Fruit fly (Drosophila melanogaster) whole organism, embryonic: ENCODE measurements around the gene blot.

Experiments
- ATbp ChIP-seq: fragments of 200-800 bp; sonication (Bioruptor generic); optimal IDR thresholded peaks from 2 replicates; lab custom pipeline; 2017; ENCODE audit warnings: missing biosample characterization, mild to moderate bottlenecking, missing genetic modification characterization, missing genetic modification reagents
- Atf-2 ChIP-seq: fragments of 200-800 bp; sonication (Bioruptor generic); optimal IDR thresholded peaks from 2 replicates; lab custom pipeline; 2016; ENCODE audit warnings: missing biosample characterization, missing genetic modification characterization
- CG11723 ChIP-seq: fragments of 200-800 bp; sonication (Bioruptor generic); optimal IDR thresholded peaks from 2 replicates; lab custom pipeline; 2017; ENCODE audit warnings: missing biosample characterization, mild to moderate bottlenecking, missing genetic modification characterization
- CG12219 ChIP-seq: fragments of 200-800 bp; sonication (Bioruptor generic); optimal IDR thresholded peaks from 3 replicates; lab custom pipeline; 2018; ENCODE audit warnings: missing biosample characterization, mild to moderate bottlenecking, missing genetic modification characterization
- CG12391 ChIP-seq: fragments of 200-800 bp; sonication (Bioruptor generic); optimal IDR thresholded peaks from 3 replicates; lab custom pipeline; 2018; ENCODE audit warnings: missing biosample characterization, mild to moderate bottlenecking, missing genetic modification characterization, moderate library complexity
- CG13296 ChIP-seq: fragments of 200-800 bp; sonication (Bioruptor generic); optimal IDR thresholded peaks from 3 replicates; lab custom pipeline; 2018; ENCODE audit warnings: missing biosample characterization, mild to moderate bottlenecking, missing genetic modification characterization
- CG1792 ChIP-seq: fragments of 200-800 bp; sonication (Bioruptor generic); optimal IDR thresholded peaks from 2 replicates; lab custom pipeline; 2016; ENCODE audit warnings: missing biosample characterization, missing genetic modification characterization
- CG18619 ChIP-seq: fragments of 200-800 bp; sonication (Bioruptor generic); optimal IDR thresholded peaks from 3 replicates; lab custom pipeline; 2017; ENCODE audit warnings: missing biosample characterization, mild to moderate bottlenecking, missing genetic modification characterization
- CG2678 ChIP-seq: fragments of 200-800 bp; sonication (Bioruptor generic); optimal IDR thresholded peaks from 3 replicates; lab custom pipeline; 2019; ENCODE audit warnings: missing biosample characterization, mild to moderate bottlenecking, missing genetic modification characterization, moderate library complexity
- CG31441 ChIP-seq: fragments of 200-800 bp; sonication (Bioruptor generic); IDR thresholded peaks from 2 replicates; pipeline ENCODE4 v1.3.6; 2022; ENCODE audit warnings: missing biosample characterization, missing genetic modification characterization
- CG3281 ChIP-seq: fragments of 200-800 bp; sonication (Bioruptor generic); optimal IDR thresholded peaks from 3 replicates; lab custom pipeline; 2017; ENCODE audit warnings: missing biosample characterization, mild to moderate bottlenecking, missing genetic modification characterization
- CG3838 ChIP-seq: fragments of 200-800 bp; sonication (Bioruptor generic); optimal IDR thresholded peaks from 3 replicates; lab custom pipeline; 2016; ENCODE audit warnings: missing biosample characterization, missing genetic modification characterization
- CG4617 ChIP-seq: fragments of 200-800 bp; sonication (Bioruptor generic); optimal IDR thresholded peaks from 3 replicates; lab custom pipeline; 2016; ENCODE audit warnings: missing biosample characterization, missing genetic modification characterization, borderline replicate concordance
- CG4820 ChIP-seq: fragments of 200-800 bp; sonication (Bioruptor generic); optimal IDR thresholded peaks from 3 replicates; lab custom pipeline; 2016; ENCODE audit warnings: missing biosample characterization, missing genetic modification characterization
- CG6813 ChIP-seq: fragments of 200-800 bp; sonication (Bioruptor generic); optimal IDR thresholded peaks from 2 replicates; lab custom pipeline; 2017; ENCODE audit warnings: missing biosample characterization, missing genetic modification characterization, mild to moderate bottlenecking, moderate library complexity, missing genetic modification reagents
- CG8924 ChIP-seq: fragments of 200-800 bp; optimal IDR thresholded peaks from 3 replicates; lab custom pipeline; 2019; ENCODE audit warnings: missing biosample characterization, mild to moderate bottlenecking, missing genetic modification characterization, moderate library complexity
- Dbx ChIP-seq: fragments of 200-800 bp; sonication (Bioruptor generic); IDR thresholded peaks from 3 replicates; pipeline ENCODE4 v1.3.6; 2022; ENCODE audit warnings: missing biosample characterization, missing genetic modification characterization
- Deaf1 ChIP-seq: fragments of 200-800 bp; optimal IDR thresholded peaks from 3 replicates; lab custom pipeline; 2019; ENCODE audit warnings: missing biosample characterization, mild to moderate bottlenecking, missing genetic modification characterization, moderate library complexity
- E2f2 ChIP-seq: fragments of 200-800 bp; sonication (Bioruptor generic); IDR thresholded peaks from 2 replicates; pipeline ENCODE4 v1.3.6; 2022; ENCODE audit warnings: missing biosample characterization, missing genetic modification characterization
- Gug ChIP-seq: fragments of 200-800 bp; sonication (Bioruptor generic); IDR thresholded peaks from 4 replicates; pipeline ENCODE4 v1.3.6; 2022; ENCODE audit warnings: missing biosample characterization, missing genetic modification characterization
- HLHmδ ChIP-seq: fragments of 200-800 bp; sonication (Bioruptor generic); optimal IDR thresholded peaks from 2 replicates; lab custom pipeline; 2018; ENCODE audit warnings: missing biosample characterization, mild to moderate bottlenecking, missing genetic modification characterization, moderate library complexity
- HmgZ ChIP-seq: fragments of 200-800 bp; sonication (Bioruptor generic); optimal IDR thresholded peaks from 2 replicates; lab custom pipeline; 2018; ENCODE audit warnings: missing biosample characterization, mild to moderate bottlenecking, missing genetic modification characterization
- Lhr ChIP-seq: fragments of 200-800 bp; sonication (Bioruptor generic); optimal IDR thresholded peaks from 3 replicates; lab custom pipeline; 2017; ENCODE audit warnings: mild to moderate bottlenecking, missing biosample characterization, missing genetic modification reagents, missing genetic modification characterization
- MBD-R2 ChIP-seq: fragments of 200-800 bp; sonication (Bioruptor generic); IDR thresholded peaks from 2 replicates; pipeline ENCODE4 v1.3.6; 2022; ENCODE audit warnings: missing biosample characterization, missing genetic modification characterization
- MESR4 ChIP-seq: fragments of 200-800 bp; sonication (Bioruptor generic); optimal IDR thresholded peaks from 2 replicates; lab custom pipeline; 2018; ENCODE audit warnings: missing biosample characterization, mild to moderate bottlenecking, missing genetic modification characterization, moderate library complexity
- MTF-1 ChIP-seq: fragments of 200-800 bp; sonication (Bioruptor generic); optimal IDR thresholded peaks from 2 replicates; lab custom pipeline; 2018; ENCODE audit warnings: missing biosample characterization, mild to moderate bottlenecking, missing genetic modification characterization, borderline replicate concordance
- Mad ChIP-seq: fragments of 200-800 bp; sonication (Bioruptor generic); optimal IDR thresholded peaks from 2 replicates; lab custom pipeline; 2016; ENCODE audit warnings: missing biosample characterization, missing genetic modification characterization
- Med ChIP-seq: fragments of 200-800 bp; sonication (Bioruptor generic); peaks from one replicate; lab custom pipeline; 2016; ENCODE audit warnings: missing biosample characterization, missing genetic modification characterization, mild to moderate bottlenecking, inconsistent platforms, moderate library complexity
- NC2β ChIP-seq: fragments of 200-800 bp; sonication (Bioruptor generic); optimal IDR thresholded peaks from 2 replicates; lab custom pipeline; 2016; ENCODE audit warnings: missing biosample characterization, missing genetic modification characterization
- Oli ChIP-seq: fragments of 200-800 bp; sonication (Bioruptor generic); optimal IDR thresholded peaks from 2 replicates; lab custom pipeline; 2018; ENCODE audit warnings: missing biosample characterization, mild to moderate bottlenecking, missing genetic modification characterization, moderate library complexity
- Ssrp ChIP-seq: fragments of 200-800 bp; sonication (Bioruptor generic); optimal IDR thresholded peaks from 2 replicates; lab custom pipeline; 2018; ENCODE audit warnings: missing biosample characterization, mild to moderate bottlenecking, missing genetic modification characterization, moderate library complexity
- ap ChIP-seq: fragments of 200-800 bp; sonication (Bioruptor generic); IDR thresholded peaks from 2 replicates; pipeline ENCODE4 v1.3.6; 2022; ENCODE audit warnings: missing biosample characterization, missing genetic modification characterization
- br ChIP-seq: fragments of >200 bp; optimal IDR thresholded peaks from 2 replicates; lab custom pipeline; 2017
- btn ChIP-seq: fragments of 200-800 bp; sonication (Bioruptor generic); optimal IDR thresholded peaks from 2 replicates; lab custom pipeline; 2016; ENCODE audit warnings: missing biosample characterization, missing genetic modification characterization
- crp ChIP-seq, 2 experiments: fragments of 200-800 bp; sonication (Bioruptor generic); optimal IDR thresholded peaks; 2 replicates in 1 of 2; 3 replicates in 1 of 2; lab custom pipeline; 2017; ENCODE audit warnings: missing biosample characterization in 2 of 2, missing genetic modification characterization in 2 of 2, mild to moderate bottlenecking in 1 of 2, moderate library complexity in 1 of 2
- cwo ChIP-seq: fragments of 200-800 bp; sonication (Bioruptor generic); optimal IDR thresholded peaks from 3 replicates; lab custom pipeline; 2017; ENCODE audit warnings: missing biosample characterization, missing genetic modification characterization, mild to moderate bottlenecking, moderate library complexity, missing genetic modification reagents
- dimm ChIP-seq: fragments of 200-800 bp; sonication (Bioruptor generic); IDR thresholded peaks from 2 replicates; pipeline ENCODE4 v1.3.6; 2022; ENCODE audit warnings: missing biosample characterization, missing genetic modification characterization
- dm ChIP-seq: fragments of 200-800 bp; sonication (Bioruptor generic); optimal IDR thresholded peaks from 3 replicates; lab custom pipeline; 2016; ENCODE audit warnings: missing biosample characterization, missing genetic modification characterization
- dysf ChIP-seq: fragments of 200-800 bp; sonication (Bioruptor generic); IDR thresholded peaks from 3 replicates; pipeline ENCODE4 v1.3.6; 2022; ENCODE audit warnings: missing biosample characterization, missing genetic modification characterization
- eyg ChIP-seq: fragments of 200-800 bp; sonication (Bioruptor generic); optimal IDR thresholded peaks from 3 replicates; lab custom pipeline; 2016; ENCODE audit warnings: missing biosample characterization, missing genetic modification characterization
- fd64A ChIP-seq: fragments of 200-800 bp; sonication (Bioruptor generic); optimal IDR thresholded peaks from 3 replicates; lab custom pipeline; 2018; ENCODE audit warnings: missing biosample characterization, mild to moderate bottlenecking, missing genetic modification characterization
- her ChIP-seq: fragments of 200-800 bp; sonication (Bioruptor generic); optimal IDR thresholded peaks from 2 replicates; lab custom pipeline; 2016; ENCODE audit warnings: missing biosample characterization, missing genetic modification characterization
- inv ChIP-seq: fragments of 200-800 bp; sonication (Bioruptor generic); IDR thresholded peaks from 2 replicates; pipeline ENCODE4 v1.3.6; 2022; ENCODE audit warnings: missing biosample characterization, missing genetic modification characterization; ENCODE audit not compliant: partially characterized antibody
- lilli ChIP-seq: fragments of 200-800 bp; sonication (Bioruptor generic); optimal IDR thresholded peaks from 3 replicates; lab custom pipeline; 2016; ENCODE audit warnings: missing biosample characterization, missing genetic modification characterization
- luna ChIP-seq: fragments of 200-800 bp; sonication (Bioruptor generic); optimal IDR thresholded peaks from 2 replicates; lab custom pipeline; 2016; ENCODE audit warnings: missing biosample characterization, missing genetic modification characterization
- mirr ChIP-seq: fragments of 200-800 bp; sonication (Bioruptor generic); optimal IDR thresholded peaks from 3 replicates; lab custom pipeline; 2018; ENCODE audit warnings: missing biosample characterization, mild to moderate bottlenecking, missing genetic modification characterization
- pb ChIP-seq: fragments of 200-800 bp; sonication (Bioruptor generic); optimal IDR thresholded peaks from 3 replicates; lab custom pipeline; 2016; ENCODE audit warnings: missing biosample characterization, missing genetic modification characterization
- pho ChIP-seq: fragments of 200-800 bp; sonication (Bioruptor generic); optimal IDR thresholded peaks from 2 replicates; lab custom pipeline; 2016; ENCODE audit warnings: missing biosample characterization, missing genetic modification characterization
- pzg ChIP-seq: fragments of 200-800 bp; sonication (Bioruptor generic); optimal IDR thresholded peaks from 3 replicates; lab custom pipeline; 2018; ENCODE audit warnings: missing biosample characterization, mild to moderate bottlenecking, missing genetic modification characterization, moderate library complexity
- unc-4 ChIP-seq: fragments of 200-800 bp; sonication (Bioruptor generic); IDR thresholded peaks from 2 replicates; pipeline ENCODE4 v1.3.6; 2022; ENCODE audit warnings: missing biosample characterization, missing genetic modification characterization; ENCODE audit not compliant: partially characterized antibody

blot gene

dm6 chr3L:17425132-17425713, 3.9 kb upstream of the blot start, which contains the start of the genes Sec3 and COX7B (continued):
- TF ChIP-seq Dbx (GFP tag; lab: Robert Waterston, UW) (peak; percentile 67; the same call in 1 of the 3 replicates), eyg (GFP tag; lab: Kevin White, UChicago) (no peak), dysf (peak; percentile 52; the same call in 1 of the 3 replicates), CG2678 (tag; lab: Kevin White, UChicago) (peak; percentile 74), HmgZ (tag; lab: Kevin White, UChicago) (peak; percentile 83), Atf-2 (GFP tag; lab: Kevin White, UChicago) (no peak), luna (GFP tag; lab: Kevin White, UChicago) (no peak), CG18619 (GFP tag; lab: Kevin White, UChicago) (peak; percentile 46), CG3281 (peak; percentile 55), mirr (GFP tag; lab: Kevin White, UChicago) (peak; percentile 18), E2f2 (GFP tag; lab: Robert Waterston, UW) (peak; percentile 32; the same call in 1 of the 2 replicates), HLHmδ (GFP tag; lab: Kevin White, UChicago) (no peak), MTF-1 (GFP tag; lab: Kevin White, UChicago) (no peak), Lhr (GFP tag; lab: Kevin White, UChicago) (peak; percentile 71), CG6813 (no peak), lilli (GFP tag; lab: Kevin White, UChicago) (peak; percentile 82), CG12219 (GFP tag; lab: Kevin White, UChicago) (peak; percentile 8), pzg (GFP tag; lab: Kevin White, UChicago) (peak; percentile 87), CG31441 (peak; percentile 61), her (GFP tag; lab: Kevin White, UChicago) (peak; percentile 8), CG4820 (peak; percentile 55), ap (GFP tag; lab: Robert Waterston, UW) (no peak), fd64A (no peak), crp (GFP tag; optimal IDR thresholded peaks at IDR 0.05; lab: Kevin White, UChicago) (peak; percentile 51 to 95), br (no peak), MESR4 (GFP tag; lab: Kevin White, UChicago) (peak; percentile 80), CG13296 (GFP tag; lab: Kevin White, UChicago) (peak; percentile 55), cwo (peak; percentile 25), MBD-R2 (GFP tag; lab: Robert Waterston, UW) (peak; percentile 88), Gug (GFP tag; lab: Robert Waterston, UW) (peak; percentile 31; the same call in 2 of the 4 replicates), Deaf1 (tag; lab: Kevin White, UChicago) (peak; percentile 38), CG11723 (peak; percentile 22), dimm (no peak), CG8924 (tag; lab: Kevin White, UChicago) (peak; percentile 69), CG3838 (no peak), Mad (GFP tag; lab: Kevin White, UChicago) (peak; percentile 52), CG4617 (GFP tag; lab: Kevin White, UChicago) (peak; percentile 89), btn (GFP tag; lab: Kevin White, UChicago) (peak; percentile 10), Ssrp (peak; percentile 51), Med (GFP tag; lab: Kevin White, UChicago) (peak; percentile 93), dm (GFP tag; lab: Kevin White, UChicago) (peak; percentile 46), Oli (tag; lab: Kevin White, UChicago) (peak; percentile 44), inv (GFP tag; lab: Robert Waterston, UW) (peak; percentile 92), NC2β (GFP tag; lab: Kevin White, UChicago) (peak; percentile 65), pb (no peak), unc-4 (GFP tag; lab: Robert Waterston, UW) (peak; percentile 95), CG12391 (peak; percentile 80), ATbp (GFP tag; lab: Kevin White, UChicago) (no peak), pho (GFP tag; lab: Kevin White, UChicago) (peak; percentile 55), CG1792 (GFP tag; lab: Kevin White, UChicago) (no peak)
